Fruit fly (Drosophila melanogaster) whole organism, embryonic: ENCODE measurements around the gene ldbr.

ENCODE experiments used
- B-H1 ChIP-seq: fragments of 200-800 bp; sonication (Bioruptor generic); IDR thresholded peaks from 3 replicates; pipeline ENCODE4 v1.3.6; 2022; ENCODE audit warnings: missing biosample characterization, missing genetic modification characterization
- Bteb2 ChIP-seq: fragments of 200-800 bp; sonication (Bioruptor generic); optimal IDR thresholded peaks from 2 replicates; lab custom pipeline; 2016; ENCODE audit warnings: missing biosample characterization, missing genetic modification characterization
- CG10267 ChIP-seq: fragments of 200-800 bp; sonication (Bioruptor generic); optimal IDR thresholded peaks from 2 replicates; lab custom pipeline; 2018; ENCODE audit warnings: missing biosample characterization, mild to moderate bottlenecking, missing genetic modification characterization, moderate library complexity
- CG10654 ChIP-seq: fragments of 200-800 bp; sonication (Bioruptor generic); optimal IDR thresholded peaks from 2 replicates; lab custom pipeline; 2016; ENCODE audit warnings: missing biosample characterization, missing genetic modification characterization
- CG11085 ChIP-seq: fragments of 200-800 bp; sonication (Bioruptor generic); IDR thresholded peaks from 2 replicates; pipeline ENCODE4 v1.3.6; 2022; ENCODE audit warnings: missing biosample characterization, missing genetic modification characterization
- CG11247 ChIP-seq: fragments of 200-800 bp; sonication (Bioruptor generic); IDR thresholded peaks from 2 replicates; pipeline ENCODE4 v1.3.6; 2022; ENCODE audit warnings: missing biosample characterization, missing genetic modification characterization
- CG11695 ChIP-seq: fragments of 200-800 bp; sonication (Bioruptor generic); IDR thresholded peaks from 3 replicates; pipeline ENCODE4 v1.3.6; 2022; ENCODE audit warnings: missing biosample characterization, missing genetic modification characterization
- CG12659 ChIP-seq: fragments of 200-800 bp; sonication (Bioruptor generic); optimal IDR thresholded peaks from 3 replicates; lab custom pipeline; 2017; ENCODE audit warnings: mild to moderate bottlenecking, missing biosample characterization, missing genetic modification reagents, missing genetic modification characterization
- CG15514 ChIP-seq: fragments of 200-800 bp; sonication (Bioruptor generic); optimal IDR thresholded peaks from 3 replicates; lab custom pipeline; 2017; ENCODE audit warnings: missing biosample characterization, missing genetic modification characterization, mild to moderate bottlenecking, moderate library complexity, missing genetic modification reagents
- CG1602 ChIP-seq: fragments of 200-800 bp; sonication (Bioruptor generic); optimal IDR thresholded peaks from 3 replicates; lab custom pipeline; 2016; ENCODE audit warnings: missing biosample characterization, missing genetic modification characterization
- CG17186 ChIP-seq: fragments of 200-800 bp; sonication (Bioruptor generic); optimal IDR thresholded peaks from 3 replicates; lab custom pipeline; 2017; ENCODE audit warnings: missing biosample characterization, missing genetic modification reagents, missing genetic modification characterization
- CG17385 ChIP-seq: fragments of 200-800 bp; sonication (Bioruptor generic); optimal IDR thresholded peaks from 3 replicates; lab custom pipeline; 2018; ENCODE audit warnings: missing biosample characterization, mild to moderate bottlenecking, missing genetic modification characterization
- CG30403 ChIP-seq: fragments of 200-800 bp; sonication (Bioruptor generic); optimal IDR thresholded peaks from 3 replicates; lab custom pipeline; 2016; ENCODE audit warnings: missing biosample characterization, missing genetic modification characterization
- CG3163 ChIP-seq: fragments of 200-800 bp; sonication (Bioruptor generic); optimal IDR thresholded peaks from 3 replicates; lab custom pipeline; 2016; ENCODE audit warnings: missing biosample characterization, missing genetic modification characterization
- CG32772 ChIP-seq: fragments of 200-800 bp; sonication (Bioruptor generic); IDR thresholded peaks from 2 replicates; pipeline ENCODE4 v1.3.6; 2022; ENCODE audit warnings: missing biosample characterization, missing genetic modification characterization
- CG4282 ChIP-seq: fragments of 200-800 bp; sonication (Bioruptor generic); optimal IDR thresholded peaks from 2 replicates; lab custom pipeline; 2016; ENCODE audit warnings: missing biosample characterization, missing genetic modification characterization
- CG7271 ChIP-seq: fragments of 200-800 bp; sonication (Bioruptor generic); optimal IDR thresholded peaks from 2 replicates; lab custom pipeline; 2018; ENCODE audit warnings: missing biosample characterization, mild to moderate bottlenecking, missing genetic modification characterization, moderate library complexity
- CG7357 ChIP-seq: fragments of 200-800 bp; sonication (Bioruptor generic); IDR thresholded peaks from 3 replicates; pipeline ENCODE4 v1.3.6; 2022; ENCODE audit warnings: missing biosample characterization, missing genetic modification characterization
- CG7963 ChIP-seq: fragments of 200-800 bp; sonication (Bioruptor generic); IDR thresholded peaks from 3 replicates; pipeline ENCODE4 v1.3.6; 2022; ENCODE audit warnings: missing biosample characterization, missing genetic modification characterization; ENCODE audit not compliant: partially characterized antibody
- CG7987 ChIP-seq: fragments of 200-800 bp; sonication (Bioruptor generic); optimal IDR thresholded peaks from 2 replicates; lab custom pipeline; 2018; ENCODE audit warnings: missing biosample characterization, mild to moderate bottlenecking, missing genetic modification characterization, moderate library complexity
- CG8290 ChIP-seq, 3 experiments: fragments of 200-800 bp; sonication (Bioruptor generic); optimal IDR thresholded peaks; 2 replicates each; lab custom pipeline; 2016 to 2019; ENCODE audit warnings: missing biosample characterization in 3 of 3, missing genetic modification characterization in 3 of 3, mild to moderate bottlenecking in 2 of 3, moderate library complexity in 1 of 3
- CG8944 ChIP-seq: fragments of 200-800 bp; sonication (Bioruptor generic); optimal IDR thresholded peaks from 3 replicates; lab custom pipeline; 2016; ENCODE audit warnings: missing biosample characterization, missing genetic modification characterization
- CG9727 ChIP-seq: fragments of 200-800 bp; sonication (Bioruptor generic); optimal IDR thresholded peaks from 3 replicates; lab custom pipeline; 2017; ENCODE audit warnings: missing biosample characterization, mild to moderate bottlenecking, missing genetic modification characterization
- D19B ChIP-seq: fragments of 200-800 bp; sonication (Bioruptor generic); optimal IDR thresholded peaks from 2 replicates; lab custom pipeline; 2017; ENCODE audit warnings: missing biosample characterization, mild to moderate bottlenecking, missing genetic modification characterization
- Dp ChIP-seq: fragments of 200-800 bp; sonication (Bioruptor generic); optimal IDR thresholded peaks from 2 replicates; lab custom pipeline; 2018; ENCODE audit warnings: missing biosample characterization, mild to moderate bottlenecking, missing genetic modification characterization, moderate library complexity
- H15 ChIP-seq: fragments of 200-800 bp; sonication (Bioruptor generic); IDR thresholded peaks from 3 replicates; pipeline ENCODE4 v1.3.6; 2022; ENCODE audit warnings: missing biosample characterization, missing genetic modification characterization
- HLH54F ChIP-seq: fragments of 200-800 bp; sonication (Bioruptor generic); optimal IDR thresholded peaks from 3 replicates; lab custom pipeline; 2016; ENCODE audit warnings: missing biosample characterization, missing genetic modification characterization
- Hr51 ChIP-seq, 2 experiments: fragments of 200-800 bp; sonication (Bioruptor generic); optimal IDR thresholded peaks; 2 replicates in 1 of 2; 3 replicates in 1 of 2; lab custom pipeline; 2016 to 2018; ENCODE audit warnings: missing biosample characterization in 2 of 2, missing genetic modification characterization in 2 of 2, mild to moderate bottlenecking in 1 of 2, moderate library complexity in 1 of 2
- Hr78 ChIP-seq, 2 experiments: fragments of 200-800 bp in 1 of 2; fragments of >200 bp in 1 of 2; sonication (Bioruptor generic) in 1 of 2; optimal IDR thresholded peaks; 2 replicates each; lab custom pipeline; 2017 to 2019; ENCODE audit warnings: missing biosample characterization in 2 of 2, missing genetic modification characterization in 2 of 2, mild to moderate bottlenecking in 1 of 2, moderate library complexity in 1 of 2
- Hsf ChIP-seq: fragments of 200-800 bp; sonication (Bioruptor generic); optimal IDR thresholded peaks from 3 replicates; lab custom pipeline; 2016; ENCODE audit warnings: missing biosample characterization, missing genetic modification characterization
- Oli ChIP-seq: fragments of 200-800 bp; sonication (Bioruptor generic); optimal IDR thresholded peaks from 2 replicates; lab custom pipeline; 2018; ENCODE audit warnings: missing biosample characterization, mild to moderate bottlenecking, missing genetic modification characterization, moderate library complexity
- Ravus ChIP-seq: fragments of 200-800 bp; sonication (Bioruptor generic); IDR thresholded peaks from 2 replicates; pipeline ENCODE4 v1.3.6; 2022; ENCODE audit warnings: missing biosample characterization, missing genetic modification characterization
- Sox102F ChIP-seq: fragments of 200-800 bp; sonication (Bioruptor generic); optimal IDR thresholded peaks from 2 replicates; lab custom pipeline; 2018; ENCODE audit warnings: missing biosample characterization, mild to moderate bottlenecking, missing genetic modification characterization, moderate library complexity
- Trl ChIP-seq, 3 experiments: fragments of >200 bp in 2 of 3; fragments of 200-800 bp in 1 of 3; sonication (Bioruptor generic) in 1 of 3; optimal IDR thresholded peaks; 2 replicates in 1 of 3; 3 replicates in 2 of 3; lab custom pipeline; 2016 to 2017; ENCODE audit warnings: missing biosample characterization in 1 of 3, missing genetic modification characterization in 1 of 3
- YL-1 ChIP-seq: fragments of 200-800 bp; sonication (Bioruptor generic); optimal IDR thresholded peaks from 3 replicates; lab custom pipeline; 2017; ENCODE audit warnings: missing biosample characterization, mild to moderate bottlenecking, missing genetic modification characterization
- bcd ChIP-seq: fragments of 200-800 bp; sonication (Bioruptor generic); optimal IDR thresholded peaks from 2 replicates; lab custom pipeline; 2017; ENCODE audit warnings: missing biosample characterization, mild to moderate bottlenecking, missing genetic modification characterization
- bigmax ChIP-seq: fragments of 200-800 bp; sonication (Bioruptor generic); optimal IDR thresholded peaks from 2 replicates; lab custom pipeline; 2018; ENCODE audit warnings: missing biosample characterization, mild to moderate bottlenecking, missing genetic modification characterization
- eve ChIP-seq, 2 experiments: fragments of >200 bp; optimal IDR thresholded peaks; 2 replicates each; lab custom pipeline; 2017; ENCODE audit warnings: missing biosample characterization in 2 of 2, missing genetic modification characterization in 2 of 2
- exex ChIP-seq: fragments of 200-800 bp; sonication (Bioruptor generic); optimal IDR thresholded peaks from 4 replicates; lab custom pipeline; 2018; ENCODE audit warnings: missing biosample characterization, mild to moderate bottlenecking, missing genetic modification characterization, moderate library complexity
- fu2 ChIP-seq: fragments of 200-800 bp; sonication (Bioruptor generic); optimal IDR thresholded peaks from 2 replicates; lab custom pipeline; 2016; ENCODE audit warnings: missing biosample characterization, missing genetic modification characterization
- gcm2 ChIP-seq: fragments of 200-800 bp; sonication (Bioruptor generic); optimal IDR thresholded peaks from 2 replicates; lab custom pipeline; 2016; ENCODE audit warnings: missing biosample characterization, missing genetic modification characterization
- gem ChIP-seq: fragments of 200-800 bp; sonication (Bioruptor generic); optimal IDR thresholded peaks from 2 replicates; lab custom pipeline; 2019; ENCODE audit warnings: missing biosample characterization, mild to moderate bottlenecking, missing genetic modification characterization, moderate library complexity
- lmd ChIP-seq: fragments of 200-800 bp; sonication (Bioruptor generic); IDR thresholded peaks from 2 replicates; pipeline ENCODE4 v1.3.6; 2022; ENCODE audit warnings: missing biosample characterization, missing genetic modification characterization
- onecut ChIP-seq: fragments of 200-800 bp; sonication (Bioruptor generic); IDR thresholded peaks from 2 replicates; pipeline ENCODE4 v1.3.6; 2022; ENCODE audit warnings: missing biosample characterization, missing genetic modification characterization
- otp ChIP-seq: fragments of 200-800 bp; sonication (Bioruptor generic); IDR thresholded peaks from 3 replicates; pipeline ENCODE4, ENCODE4 v1.3.6; 2022; ENCODE audit warnings: missing biosample characterization, missing genetic modification characterization
- slp2 ChIP-seq: fragments of 200-800 bp; sonication (Bioruptor generic); optimal IDR thresholded peaks from 2 replicates; lab custom pipeline; 2016; ENCODE audit warnings: missing biosample characterization, missing genetic modification characterization
- tx ChIP-seq: fragments of 200-800 bp; sonication (Bioruptor generic); optimal IDR thresholded peaks from 2 replicates; lab custom pipeline; 2016; ENCODE audit warnings: missing biosample characterization, missing genetic modification characterization
- wdn ChIP-seq: fragments of 200-800 bp; sonication (Bioruptor generic); IDR thresholded peaks from 2 replicates; pipeline ENCODE4 v1.3.6; 2022; ENCODE audit warnings: missing biosample characterization, missing genetic modification characterization
- zen2 ChIP-seq: fragments of 200-800 bp; sonication (Bioruptor generic); IDR thresholded peaks from 3 replicates; pipeline ENCODE4 v1.3.6; 2022; ENCODE audit warnings: missing biosample characterization, missing genetic modification characterization; ENCODE audit not compliant: partially characterized antibody

The ldbr gene

dm6 chr3L:8091650-8092068 is 30.0 kb upstream of the ldbr start, which contains the start of gene CG7565 (continued):
- TF ChIP-seq Trl (optimal IDR thresholded peaks at IDR 0.05; lab: Kevin White, UChicago) = peak; percentile 67 to 71
- TF ChIP-seq Trl (GFP tag; optimal IDR thresholded peaks at IDR 0.05; lab: Kevin White, UChicago) = peak; percentile 85
- TF ChIP-seq CG11695 (GFP tag; lab: Robert Waterston, UW) = 0 out of 3 replicates have a peak, but pooled peaks have one; percentile 13
- TF ChIP-seq gem (tag; lab: Kevin White, UChicago) = peak; percentile 5
- TF ChIP-seq CG1602 (GFP tag; lab: Kevin White, UChicago) = no peak
- TF ChIP-seq gcm2 (GFP tag; lab: Kevin White, UChicago) = no peak
- peak; percentile 93 for TF ChIP-seq CG10267
- peak; percentile 15; the same call in 1 of the 2 replicates for TF ChIP-seq lmd
- TF ChIP-seq eve (GFP tag; optimal IDR thresholded peaks at IDR 0.05; lab: Kevin White, UChicago) = no peak
- TF ChIP-seq CG8944 = no peak
- TF ChIP-seq YL-1 (GFP tag; lab: Kevin White, UChicago) = peak; percentile 75
- peak; percentile 38 for TF ChIP-seq Dp
- peak; percentile 32; the same call in 1 of the 3 replicates for TF ChIP-seq zen2
- peak; percentile 50 for TF ChIP-seq CG17385 (GFP tag; lab: Kevin White, UChicago)
- TF ChIP-seq bigmax (GFP tag; lab: Kevin White, UChicago) = peak; percentile 60
- no peak for TF ChIP-seq Oli (tag; lab: Kevin White, UChicago)
- TF ChIP-seq CG7987 (GFP tag; lab: Kevin White, UChicago) = peak; percentile 63
- no peak for TF ChIP-seq CG11085
- peak; percentile 21 for TF ChIP-seq CG4282 (GFP tag; lab: Kevin White, UChicago)
- TF ChIP-seq CG10654 = no peak
- TF ChIP-seq fu2 (GFP tag; lab: Kevin White, UChicago) = peak; percentile 23
- peak; percentile 49; the same call in 1 of the 3 replicates for TF ChIP-seq H15 (GFP tag; lab: Robert Waterston, UW)
- TF ChIP-seq CG32772 (GFP tag; lab: Robert Waterston, UW) = no peak
- peak; percentile 39 for TF ChIP-seq CG30403 (GFP tag; lab: Kevin White, UChicago)
- TF ChIP-seq Hsf = peak; percentile 44
- peak; percentile 90 for TF ChIP-seq exex (tag; lab: Kevin White, UChicago)
- peak; percentile 69 for TF ChIP-seq CG12659 (GFP tag; lab: Kevin White, UChicago)
- TF ChIP-seq bcd (GFP tag; lab: Kevin White, UChicago) = no peak
- TF ChIP-seq CG7357 (GFP tag; lab: Robert Waterston, UW) = no peak
- peak; percentile 35; the same call in 1 of the 2 replicates for TF ChIP-seq CG11247
- no peak for TF ChIP-seq CG7963 (GFP tag; lab: Robert Waterston, UW)
- TF ChIP-seq CG15514 = peak; percentile 88
- peak; percentile 5 for TF ChIP-seq D19B
- peak; percentile 36 for TF ChIP-seq CG8290 (GFP tag; optimal IDR thresholded peaks at IDR 0.05; lab: Kevin White, UChicago)
- TF ChIP-seq CG8290 (tag; optimal IDR thresholded peaks at IDR 0.05; lab: Kevin White, UChicago) = peak in 1 of 2 experiments; percentile 86
- no peak for TF ChIP-seq B-H1 (GFP tag; lab: Robert Waterston, UW)
- 0 out of 2 replicates have a peak, but pooled peaks have one; percentile 15 for TF ChIP-seq wdn (GFP tag; lab: Robert Waterston, UW)
- TF ChIP-seq tx = peak; percentile 33
- TF ChIP-seq CG3163 = peak; percentile 66
- TF ChIP-seq Bteb2 = peak; percentile 53
- peak; percentile 87 for TF ChIP-seq onecut
- TF ChIP-seq CG17186 = peak; percentile 77
- no peak for TF ChIP-seq slp2 (GFP tag; lab: Kevin White, UChicago)
- TF ChIP-seq Hr51 (GFP tag; optimal IDR thresholded peaks at IDR 0.05; lab: Kevin White, UChicago) = peak; percentile 41 to 42
- no peak for TF ChIP-seq Ravus (GFP tag; lab: Robert Waterston, UW)
- no peak for TF ChIP-seq CG7271
- TF ChIP-seq Sox102F = no peak
- TF ChIP-seq Hr78 (GFP tag; optimal IDR thresholded peaks at IDR 0.05; lab: Kevin White, UChicago) = no peak
- peak; percentile 17 for TF ChIP-seq CG9727 (GFP tag; lab: Kevin White, UChicago)
- TF ChIP-seq otp (GFP tag; lab: Robert Waterston, UW) = 0 out of 3 replicates have a peak, but pooled peaks have one; percentile 5
- peak; percentile 55 for TF ChIP-seq HLH54F (GFP tag; lab: Kevin White, UChicago)
